Fruit fly (Drosophila melanogaster) whole organism, embryonic: Measurements from ENCODE around the gene dunk.

Experiments
- CG12391 ChIP-seq: fragments of 200-800 bp; sonication (Bioruptor generic); optimal IDR thresholded peaks from 3 replicates; lab custom pipeline; 2018; ENCODE audit warnings: missing biosample characterization, mild to moderate bottlenecking, missing genetic modification characterization, moderate library complexity
- CG13287 ChIP-seq: fragments of 200-800 bp; sonication (Bioruptor generic); IDR thresholded peaks from 2 replicates; pipeline ENCODE4 v1.3.6; 2022; ENCODE audit warnings: missing biosample characterization, missing genetic modification characterization; ENCODE audit not compliant: partially characterized antibody
- CG13296 ChIP-seq: fragments of 200-800 bp; sonication (Bioruptor generic); optimal IDR thresholded peaks from 3 replicates; lab custom pipeline; 2018; ENCODE audit warnings: missing biosample characterization, mild to moderate bottlenecking, missing genetic modification characterization
- CG14050 ChIP-seq: fragments of 200-800 bp; sonication (Bioruptor generic); IDR thresholded peaks from 3 replicates; pipeline ENCODE4 v1.3.6; 2022; ENCODE audit warnings: missing biosample characterization, missing genetic modification characterization
- CG14441 ChIP-seq: fragments of 200-800 bp; sonication (Bioruptor generic); IDR thresholded peaks from 2 replicates; pipeline ENCODE4 v1.3.6; 2022; ENCODE audit warnings: missing biosample characterization, missing genetic modification characterization
- CG1602 ChIP-seq: fragments of 200-800 bp; sonication (Bioruptor generic); optimal IDR thresholded peaks from 3 replicates; lab custom pipeline; 2016; ENCODE audit warnings: missing biosample characterization, missing genetic modification characterization
- CG1603 ChIP-seq: fragments of 200-800 bp; sonication (Bioruptor generic); optimal IDR thresholded peaks from 2 replicates; lab custom pipeline; 2019; ENCODE audit warnings: missing biosample characterization, mild to moderate bottlenecking, missing genetic modification characterization, moderate library complexity
- CG1647 ChIP-seq: fragments of 200-800 bp; sonication (Bioruptor generic); optimal IDR thresholded peaks from 3 replicates; lab custom pipeline; 2016; ENCODE audit warnings: missing biosample characterization, missing genetic modification characterization
- CG1792 ChIP-seq: fragments of 200-800 bp; sonication (Bioruptor generic); optimal IDR thresholded peaks from 2 replicates; lab custom pipeline; 2016; ENCODE audit warnings: missing biosample characterization, missing genetic modification characterization
- CG2202 ChIP-seq: fragments of 200-800 bp; sonication (Bioruptor generic); optimal IDR thresholded peaks from 2 replicates; lab custom pipeline; 2018; ENCODE audit warnings: missing biosample characterization, mild to moderate bottlenecking, missing genetic modification characterization
- CG2875 ChIP-seq: fragments of 200-800 bp; sonication (Bioruptor generic); optimal IDR thresholded peaks from 2 replicates; lab custom pipeline; 2017; ENCODE audit warnings: missing biosample characterization, mild to moderate bottlenecking, missing genetic modification characterization, missing genetic modification reagents
- CG3163 ChIP-seq: fragments of 200-800 bp; sonication (Bioruptor generic); optimal IDR thresholded peaks from 3 replicates; lab custom pipeline; 2016; ENCODE audit warnings: missing biosample characterization, missing genetic modification characterization
- CG42726 ChIP-seq: fragments of 200-800 bp; sonication (Bioruptor generic); IDR thresholded peaks from 2 replicates; pipeline ENCODE4 v1.3.6; 2022; ENCODE audit warnings: missing biosample characterization, missing genetic modification characterization; ENCODE audit not compliant: partially characterized antibody
- CG7839 ChIP-seq: fragments of 200-800 bp; sonication (Bioruptor generic); optimal IDR thresholded peaks from 3 replicates; lab custom pipeline; 2018; ENCODE audit warnings: missing biosample characterization, mild to moderate bottlenecking, missing genetic modification characterization, moderate library complexity
- CG8290 ChIP-seq, 3 experiments: fragments of 200-800 bp; sonication (Bioruptor generic); optimal IDR thresholded peaks; 2 replicates each; lab custom pipeline; 2016 to 2019; ENCODE audit warnings: missing biosample characterization in 3 of 3, missing genetic modification characterization in 3 of 3, mild to moderate bottlenecking in 2 of 3, moderate library complexity in 1 of 3
- CG9215 ChIP-seq: fragments of 200-800 bp; sonication (Bioruptor generic); IDR thresholded peaks from 2 replicates; pipeline ENCODE4 v1.3.6; 2022; ENCODE audit warnings: missing biosample characterization, missing genetic modification characterization
- CG9817 ChIP-seq: fragments of 200-800 bp; sonication (Bioruptor generic); optimal IDR thresholded peaks from 2 replicates; lab custom pipeline; 2018; ENCODE audit warnings: missing biosample characterization, mild to moderate bottlenecking, missing genetic modification characterization, moderate library complexity
- Dbx ChIP-seq: fragments of 200-800 bp; sonication (Bioruptor generic); IDR thresholded peaks from 3 replicates; pipeline ENCODE4 v1.3.6; 2022; ENCODE audit warnings: missing biosample characterization, missing genetic modification characterization
- Fer3 ChIP-seq: fragments of 200-800 bp; sonication (Bioruptor generic); optimal IDR thresholded peaks from 2 replicates; lab custom pipeline; 2018; ENCODE audit warnings: missing biosample characterization, mild to moderate bottlenecking, missing genetic modification characterization, moderate library complexity
- Gug ChIP-seq: fragments of 200-800 bp; sonication (Bioruptor generic); IDR thresholded peaks from 4 replicates; pipeline ENCODE4 v1.3.6; 2022; ENCODE audit warnings: missing biosample characterization, missing genetic modification characterization
- Hmx ChIP-seq: fragments of 200-800 bp; sonication (Bioruptor generic); optimal IDR thresholded peaks from 2 replicates; lab custom pipeline; 2016; ENCODE audit warnings: missing biosample characterization, missing genetic modification characterization
- NFAT ChIP-seq: fragments of 200-800 bp; sonication (Bioruptor generic); IDR thresholded peaks from 2 replicates; pipeline ENCODE4 v1.3.6; 2022; ENCODE audit warnings: missing biosample characterization, missing genetic modification characterization
- Opbp ChIP-seq: fragments of 200-800 bp; sonication (Bioruptor generic); IDR thresholded peaks from 3 replicates; pipeline ENCODE4 v1.3.6; 2022; ENCODE audit warnings: missing biosample characterization, missing genetic modification characterization; ENCODE audit not compliant: partially characterized antibody
- Optix ChIP-seq: fragments of 200-800 bp; sonication (Bioruptor generic); IDR thresholded peaks from 3 replicates; pipeline ENCODE4 v1.3.6; 2022; ENCODE audit warnings: missing biosample characterization, missing genetic modification characterization
- Pdp1 ChIP-seq, 2 experiments: fragments of 200-800 bp; sonication (Bioruptor generic); optimal IDR thresholded peaks; 3 replicates each; lab custom pipeline; 2016; ENCODE audit warnings: missing biosample characterization in 2 of 2, missing genetic modification characterization in 2 of 2, mild to moderate bottlenecking in 1 of 2, moderate library complexity in 1 of 2
- Rfx ChIP-seq: fragments of 200-800 bp; sonication (Bioruptor generic); IDR thresholded peaks from 2 replicates; pipeline ENCODE4 v1.3.6; 2022; ENCODE audit warnings: missing biosample characterization, missing genetic modification characterization
- Sry-β ChIP-seq: fragments of 200-800 bp; sonication (Bioruptor generic); optimal IDR thresholded peaks from 2 replicates; lab custom pipeline; 2018; ENCODE audit warnings: missing biosample characterization, mild to moderate bottlenecking, missing genetic modification characterization, moderate library complexity
- Sry-δ ChIP-seq: fragments of 200-800 bp; sonication (Bioruptor generic); optimal IDR thresholded peaks from 2 replicates; lab custom pipeline; 2016; ENCODE audit warnings: missing biosample characterization, missing genetic modification characterization
- Tbp ChIP-seq: fragments of >200 bp; optimal IDR thresholded peaks from 2 replicates; lab custom pipeline; 2018; ENCODE audit warnings: missing biosample characterization, missing genetic modification characterization
- ara ChIP-seq: fragments of 200-800 bp; sonication (Bioruptor generic); IDR thresholded peaks from 2 replicates; pipeline ENCODE4 v1.3.6; 2022; ENCODE audit warnings: missing biosample characterization, missing genetic modification characterization
- bab2 ChIP-seq: fragments of 200-800 bp; sonication (Bioruptor generic); optimal IDR thresholded peaks from 2 replicates; lab custom pipeline; 2016; ENCODE audit warnings: missing biosample characterization, missing genetic modification characterization
- btn ChIP-seq: fragments of 200-800 bp; sonication (Bioruptor generic); optimal IDR thresholded peaks from 2 replicates; lab custom pipeline; 2016; ENCODE audit warnings: missing biosample characterization, missing genetic modification characterization
- croc ChIP-seq: fragments of 200-800 bp; sonication (Bioruptor generic); conservative IDR thresholded peaks from 3 replicates; pipeline ENCODE4 v1.3.6; 2022; ENCODE audit warnings: missing biosample characterization, missing genetic modification characterization
- da ChIP-seq: fragments of 200-800 bp; sonication (Bioruptor generic); optimal IDR thresholded peaks from 2 replicates; lab custom pipeline; 2016; ENCODE audit warnings: missing biosample characterization, missing genetic modification characterization
- dmrt99B ChIP-seq: fragments of 200-800 bp; sonication (Bioruptor generic); optimal IDR thresholded peaks from 2 replicates; lab custom pipeline; 2018; ENCODE audit warnings: missing biosample characterization, mild to moderate bottlenecking, missing genetic modification characterization, moderate library complexity
- ewg ChIP-seq: fragments of 200-800 bp; sonication (Bioruptor generic); optimal IDR thresholded peaks from 3 replicates; lab custom pipeline; 2017; ENCODE audit warnings: mild to moderate bottlenecking, missing biosample characterization, missing genetic modification reagents, missing genetic modification characterization
- eyg ChIP-seq: fragments of 200-800 bp; sonication (Bioruptor generic); optimal IDR thresholded peaks from 3 replicates; lab custom pipeline; 2016; ENCODE audit warnings: missing biosample characterization, missing genetic modification characterization
- fd3F ChIP-seq: fragments of 200-800 bp; sonication (Bioruptor generic); optimal IDR thresholded peaks from 2 replicates; lab custom pipeline; 2018; ENCODE audit warnings: missing biosample characterization, mild to moderate bottlenecking, missing genetic modification characterization, moderate library complexity
- fu2 ChIP-seq: fragments of 200-800 bp; sonication (Bioruptor generic); optimal IDR thresholded peaks from 2 replicates; lab custom pipeline; 2016; ENCODE audit warnings: missing biosample characterization, missing genetic modification characterization
- gem ChIP-seq: fragments of 200-800 bp; sonication (Bioruptor generic); optimal IDR thresholded peaks from 2 replicates; lab custom pipeline; 2019; ENCODE audit warnings: missing biosample characterization, mild to moderate bottlenecking, missing genetic modification characterization, moderate library complexity
- gfzf ChIP-seq: fragments of 200-800 bp; sonication (Bioruptor generic); optimal IDR thresholded peaks from 2 replicates; lab custom pipeline; 2016; ENCODE audit warnings: missing biosample characterization, mild to moderate bottlenecking, missing genetic modification characterization, moderate library complexity
- mirr ChIP-seq: fragments of 200-800 bp; sonication (Bioruptor generic); optimal IDR thresholded peaks from 3 replicates; lab custom pipeline; 2018; ENCODE audit warnings: missing biosample characterization, mild to moderate bottlenecking, missing genetic modification characterization
- nau ChIP-seq: fragments of 200-800 bp; sonication (Bioruptor generic); optimal IDR thresholded peaks from 3 replicates; lab custom pipeline; 2017; ENCODE audit warnings: missing biosample characterization, mild to moderate bottlenecking, missing genetic modification characterization, missing genetic modification reagents
- prd ChIP-seq, 3 experiments: fragments of >200 bp in 2 of 3; fragments of 200-800 bp in 1 of 3; sonication (Bioruptor generic) in 1 of 3; optimal IDR thresholded peaks in 2 of 3; IDR thresholded peaks in 1 of 3; 2 replicates in 2 of 3; 3 replicates in 1 of 3; pipeline versions ENCODE4 v1.3.6 to Lab custom; 2017 to 2022; ENCODE audit warnings: missing biosample characterization in 1 of 3, missing genetic modification characterization in 1 of 3
- repo ChIP-seq: fragments of 200-800 bp; sonication (Bioruptor generic); optimal IDR thresholded peaks from 2 replicates; lab custom pipeline; 2016; ENCODE audit warnings: missing biosample characterization, missing genetic modification characterization
- sisA ChIP-seq: fragments of 200-800 bp; sonication (Bioruptor generic); IDR thresholded peaks from 2 replicates; pipeline ENCODE4 v1.3.6; 2022; ENCODE audit warnings: missing biosample characterization, missing genetic modification characterization
- so ChIP-seq: fragments of 200-800 bp; sonication (Bioruptor generic); IDR thresholded peaks from 3 replicates; pipeline ENCODE4 v1.3.6; 2022; ENCODE audit warnings: missing biosample characterization, missing genetic modification characterization
- twi ChIP-seq: fragments of 200-800 bp; optimal IDR thresholded peaks from 2 replicates; lab custom pipeline; 2019; ENCODE audit warnings: missing biosample characterization, mild to moderate bottlenecking, missing genetic modification characterization, moderate library complexity
- tx ChIP-seq: fragments of 200-800 bp; sonication (Bioruptor generic); optimal IDR thresholded peaks from 2 replicates; lab custom pipeline; 2016; ENCODE audit warnings: missing biosample characterization, missing genetic modification characterization
- unpg ChIP-seq: fragments of 200-800 bp; sonication (Bioruptor generic); optimal IDR thresholded peaks from 3 replicates; lab custom pipeline; 2018; ENCODE audit warnings: missing biosample characterization, mild to moderate bottlenecking, missing genetic modification characterization, moderate library complexity

Gene dunk

DNA sequence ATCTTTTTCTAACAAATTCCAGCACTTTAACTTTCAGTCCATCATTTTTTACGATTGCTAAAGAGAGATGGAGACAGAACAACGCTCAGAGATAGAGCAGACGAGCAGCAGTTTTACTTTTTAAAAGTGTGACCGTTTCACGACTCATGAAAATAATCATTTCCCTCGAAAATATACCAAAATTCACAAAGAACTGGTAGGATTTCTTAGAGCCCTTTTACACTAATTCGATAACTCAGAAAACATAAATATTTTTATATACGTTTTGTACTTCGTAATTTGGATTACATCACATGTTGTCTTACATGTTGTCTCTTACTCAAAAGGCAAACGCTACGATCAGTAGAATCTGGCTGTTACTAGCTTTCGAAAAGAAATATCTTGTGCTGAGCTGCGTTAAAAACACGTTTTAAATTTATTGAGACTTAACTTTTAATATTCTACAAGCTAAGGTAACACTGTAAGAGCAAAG lies 17.7 kb downstream of the dunk start, which contains the start of gene Clamp (continued):
- no peak for TF ChIP-seq CG9817 (tag; lab: Kevin White, UChicago)
- peak; percentile 84 for TF ChIP-seq gfzf
- TF ChIP-seq croc (GFP tag; lab: Robert Waterston, UW), result no peak
- peak; percentile 34 for TF ChIP-seq gem
- no peak for TF ChIP-seq Tbp
- TF ChIP-seq CG8290 (GFP tag; optimal IDR thresholded peaks at IDR 0.05; lab: Kevin White, UChicago), result peak; percentile 72
- peak; percentile 27 to 50 for TF ChIP-seq CG8290 (tag; optimal IDR thresholded peaks at IDR 0.05; lab: Kevin White, UChicago)
- TF ChIP-seq Sry-δ (GFP tag; lab: Kevin White, UChicago), result peak; percentile 43
- TF ChIP-seq CG14441 (GFP tag; lab: Robert Waterston, UW), result no peak
- TF ChIP-seq CG7839, result no peak
- TF ChIP-seq CG2875 (GFP tag; lab: Kevin White, UChicago), result no peak
- TF ChIP-seq repo (GFP tag; lab: Kevin White, UChicago), result no peak
- TF ChIP-seq CG1602 (GFP tag; lab: Kevin White, UChicago), result no peak
- no peak for TF ChIP-seq CG13296 (GFP tag; lab: Kevin White, UChicago)
- no peak for TF ChIP-seq CG1647 (GFP tag; lab: Kevin White, UChicago)
- no peak for TF ChIP-seq unpg (GFP tag; lab: Kevin White, UChicago)
- TF ChIP-seq twi (tag; lab: Kevin White, UChicago), result no peak
- TF ChIP-seq bab2 (GFP tag; lab: Kevin White, UChicago), result no peak
- no peak for TF ChIP-seq so (GFP tag; lab: Robert Waterston, UW)
- TF ChIP-seq CG12391 (tag; lab: Kevin White, UChicago), result no peak
- no peak for TF ChIP-seq Hmx (GFP tag; lab: Kevin White, UChicago)
- no peak for TF ChIP-seq CG2202 (tag; lab: Kevin White, UChicago)
- TF ChIP-seq nau (GFP tag; lab: Kevin White, UChicago), result no peak
- no peak for TF ChIP-seq fd3F (GFP tag; lab: Kevin White, UChicago)
- TF ChIP-seq fu2, result no peak
- no peak for TF ChIP-seq btn (GFP tag; lab: Kevin White, UChicago)
- TF ChIP-seq CG1603 (tag; lab: Kevin White, UChicago), result peak; percentile 94
- TF ChIP-seq CG3163 (GFP tag; lab: Kevin White, UChicago), result no peak
- no peak for TF ChIP-seq prd (optimal IDR thresholded peaks at IDR 0.05; lab: Kevin White, UChicago)
- TF ChIP-seq prd (GFP tag; IDR thresholded peaks at IDR 0.05; lab: Robert Waterston, UW), result peak; percentile 19; the same call in 1 of the 3 replicates
- TF ChIP-seq tx, result no peak
- TF ChIP-seq Sry-β, result no peak
- no peak for TF ChIP-seq Opbp (GFP tag; lab: Robert Waterston, UW)
- no peak for TF ChIP-seq da (GFP tag; lab: Kevin White, UChicago)
- TF ChIP-seq Optix (GFP tag; lab: Robert Waterston, UW), result no peak
- TF ChIP-seq CG42726 (GFP tag; lab: Robert Waterston, UW), result no peak
- TF ChIP-seq Pdp1 (GFP tag; optimal IDR thresholded peaks at IDR 0.05; lab: Kevin White, UChicago), result peak in 1 of 2 experiments; percentile 82
- no peak for TF ChIP-seq CG1792 (GFP tag; lab: Kevin White, UChicago)
- TF ChIP-seq CG14050 (GFP tag; lab: Robert Waterston, UW), result no peak
- TF ChIP-seq NFAT, result no peak
- TF ChIP-seq Dbx, result no peak
- no peak for TF ChIP-seq dmrt99B (tag; lab: Kevin White, UChicago)
- TF ChIP-seq CG13287 (GFP tag; lab: Robert Waterston, UW), result no peak
- no peak for TF ChIP-seq eyg (GFP tag; lab: Kevin White, UChicago)
- no peak for TF ChIP-seq Rfx (GFP tag; lab: Robert Waterston, UW)
- TF ChIP-seq mirr (GFP tag; lab: Kevin White, UChicago), result no peak
- no peak for TF ChIP-seq Gug (GFP tag; lab: Robert Waterston, UW)
- no peak for TF ChIP-seq sisA (GFP tag; lab: Robert Waterston, UW)
- TF ChIP-seq Fer3 (tag; lab: Kevin White, UChicago), result no peak
- TF ChIP-seq CG9215 (GFP tag; lab: Robert Waterston, UW), result no peak
- no peak for TF ChIP-seq ewg
- TF ChIP-seq ara (GFP tag; lab: Robert Waterston, UW), result no peak
